Worm (Caenorhabditis elegans): ENCODE results near the gene F08D12.7.

The F08D12.7 gene

DNA sequence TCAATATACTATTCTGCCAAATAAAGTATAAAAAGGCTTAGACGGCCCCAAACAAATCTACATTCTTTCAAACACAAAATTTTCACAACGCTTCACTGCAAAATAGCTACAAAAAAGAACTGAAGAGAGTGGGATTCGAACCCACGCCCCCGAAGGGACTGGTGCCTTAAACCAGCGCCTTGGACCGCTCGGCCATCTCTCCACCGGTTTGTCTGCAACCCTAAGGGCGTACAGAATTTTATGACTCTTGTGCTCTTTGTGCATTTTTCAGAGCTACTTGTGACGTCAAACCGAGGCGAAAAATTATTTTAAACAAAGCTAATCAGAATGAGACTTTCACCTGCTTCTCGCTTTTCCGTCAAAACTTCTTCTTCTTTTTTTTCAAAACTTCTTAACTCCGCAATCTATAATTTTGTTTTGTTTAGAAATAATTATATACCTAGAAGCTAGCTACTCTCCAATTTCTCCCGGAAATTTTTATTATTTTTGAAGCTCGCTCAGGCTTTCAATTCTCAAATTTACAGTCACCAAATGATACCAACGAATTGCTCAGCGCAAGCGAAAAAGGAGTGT, 32.7 kb downstream of the F08D12.7 start, which contains the start of gene T05A8.8:
T05A8.8 (plus strand) TSS at position 523 of the 573 bp plus-strand sequence.
- TF ChIP-seq dpl-1 (GFP tag; optimal IDR thresholded peaks at IDR 0.05) (no peak), madf-6 (GFP tag; IDR thresholded peaks at IDR 0.05) (peak; percentile 32; the same call in 1 of the 2 replicates), hsf-1 (GFP tag; IDR thresholded peaks at IDR 0.05) (0 out of 2 replicates have a peak, but pooled peaks have one; percentile 15), madf-10 (tag; optimal IDR thresholded peaks at IDR 0.05) (no peak), D2030.7 (GFP tag; IDR thresholded peaks at IDR 0.05) (peak; percentile 45), nfya-2 (GFP tag; IDR thresholded peaks at IDR 0.05) (no peak), ceh-58 (GFP tag; IDR thresholded peaks at IDR 0.05) (no peak), ztf-22 (GFP tag; optimal IDR thresholded peaks at IDR 0.05) (no peak), hmg-1.2 (GFP tag; IDR thresholded peaks at IDR 0.05) (peak; percentile 23; the same call in 1 of the 2 replicates), zfh-2 (GFP tag; conservative IDR thresholded peaks at IDR 0.05) (no peak), fkh-3 (tag; optimal IDR thresholded peaks at IDR 0.05) (no peak), dpff-1 (tag; optimal IDR thresholded peaks at IDR 0.05) (no peak), Y56A3A.18 (GFP tag; IDR thresholded peaks at IDR 0.05) (no peak), B0261.1 (tag; optimal IDR thresholded peaks at IDR 0.05) (no peak), lin-26 (GFP tag; IDR thresholded peaks at IDR 0.05) (peak; percentile 50; the same call in 1 of the 2 replicates), Y53G8AR.9 (GFP tag; conservative IDR thresholded peaks at IDR 0.05) (no peak), lag-1 (GFP tag; IDR thresholded peaks at IDR 0.05) (no peak), tbp1 (GFP tag; optimal IDR thresholded peaks at IDR 0.05) (peak; percentile 86), cebp-2 (GFP tag; IDR thresholded peaks at IDR 0.05) (no peak), rpc-1 (optimal IDR thresholded peaks at IDR 0.05) (peak; percentile 48), rpc-1 (tag; optimal IDR thresholded peaks at IDR 0.05) (peak; percentile 74), attf-3 (GFP tag; conservative IDR thresholded peaks at IDR 0.05) (no peak), ets-4 (GFP tag; optimal IDR thresholded peaks at IDR 0.05) (no peak), nhr-120 (GFP tag; IDR thresholded peaks at IDR 0.05) (0 out of 2 replicates have a peak, but pooled peaks have one; percentile 40), nfyb-1 (GFP tag; IDR thresholded peaks at IDR 0.05) (0 out of 2 replicates have a peak, but pooled peaks have one; percentile 14), mes-4 (tag; optimal IDR thresholded peaks at IDR 0.05) (no peak)

DNA sequence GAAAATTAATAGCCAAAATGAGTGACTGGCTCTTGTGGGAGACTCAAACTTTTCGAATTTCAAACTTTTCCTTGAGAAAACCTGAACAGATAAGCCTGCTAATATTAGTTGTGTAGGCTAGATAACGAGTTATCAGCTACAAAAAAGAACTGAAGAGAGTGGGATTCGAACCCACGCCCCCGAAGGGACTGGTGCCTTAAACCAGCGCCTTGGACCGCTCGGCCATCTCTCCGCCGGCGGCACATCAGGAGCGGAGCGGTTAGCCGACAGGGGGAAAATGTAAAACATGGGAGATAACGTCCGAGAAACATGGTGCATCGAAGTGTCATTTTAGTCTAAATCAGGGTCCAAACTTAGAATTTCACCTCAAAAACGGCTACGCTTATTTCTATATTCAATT, 33.3 kb downstream of the F08D12.7 start:
- peak; percentile 62; the same call in 1 of the 2 replicates for TF ChIP-seq ztf-25 (GFP tag; IDR thresholded peaks at IDR 0.05)
- TF ChIP-seq hsf-1 (GFP tag; IDR thresholded peaks at IDR 0.05) = no peak
- peak; percentile 72 for TF ChIP-seq egrh-3 (GFP tag; IDR thresholded peaks at IDR 0.05)
- no peak for TF ChIP-seq bed-1 (GFP tag; IDR thresholded peaks at IDR 0.05)
- no peak for TF ChIP-seq lir-1 (GFP tag; conservative IDR thresholded peaks at IDR 0.05)
- TF ChIP-seq lsl-1 (GFP tag; optimal IDR thresholded peaks at IDR 0.05) = peak; percentile 5
- TF ChIP-seq rec-8 (tag; optimal IDR thresholded peaks at IDR 0.05) = no peak
- peak; percentile 52; the same call in 1 of the 2 replicates for TF ChIP-seq mcd-1 (GFP tag; IDR thresholded peaks at IDR 0.05)
- TF ChIP-seq nhr-120 (GFP tag; IDR thresholded peaks at IDR 0.05) = no peak
- TF ChIP-seq him-1 (tag; optimal IDR thresholded peaks at IDR 0.05) = peak; percentile 59
- no peak for TF ChIP-seq ekl-4 (GFP tag; IDR thresholded peaks at IDR 0.05)
- TF ChIP-seq die-1 (tag; optimal IDR thresholded peaks at IDR 0.05) = peak; percentile 48
- peak; percentile 74 for TF ChIP-seq B0261.1 (tag; optimal IDR thresholded peaks at IDR 0.05)
- 0 out of 2 replicates have a peak, but pooled peaks have one; percentile 42 for TF ChIP-seq ceh-40 (GFP tag; IDR thresholded peaks at IDR 0.05)
- TF ChIP-seq pbrm-1 (GFP tag; IDR thresholded peaks at IDR 0.05) = peak; percentile 35; the same call in 1 of the 2 replicates
- peak; percentile 61; the same call in 1 of the 2 replicates for TF ChIP-seq cebp-2 (GFP tag; IDR thresholded peaks at IDR 0.05)
- TF ChIP-seq unc-130 (GFP tag; optimal IDR thresholded peaks at IDR 0.05) = no peak
- TF ChIP-seq hlh-26 (GFP tag; conservative IDR thresholded peaks at IDR 0.05) = no peak
- peak; percentile 43 for TF ChIP-seq zfh-2 (GFP tag; conservative IDR thresholded peaks at IDR 0.05)
- TF ChIP-seq nfyb-1 (GFP tag; IDR thresholded peaks at IDR 0.05) = peak; percentile 68; the same call in 1 of the 2 replicates
- TF ChIP-seq hmg-20 (GFP tag; IDR thresholded peaks at IDR 0.05) = peak; percentile 46; the same call in 1 of the 2 replicates
- TF ChIP-seq tbp1 (GFP tag; optimal IDR thresholded peaks at IDR 0.05) = peak; percentile 86
- TF ChIP-seq F57C9.4 (tag; optimal IDR thresholded peaks at IDR 0.05) = no peak
- TF ChIP-seq madf-6 (GFP tag; IDR thresholded peaks at IDR 0.05) = peak; percentile 53; the same call in 1 of the 2 replicates
- no peak for TF ChIP-seq ztf-28 (GFP tag; IDR thresholded peaks at IDR 0.05)
- no peak for TF ChIP-seq F39B2.1 (GFP tag; IDR thresholded peaks at IDR 0.05)
- TF ChIP-seq ceh-100 (GFP tag; IDR thresholded peaks at IDR 0.05) = no peak
- TF ChIP-seq T07F8.4 (tag; optimal IDR thresholded peaks at IDR 0.05) = no peak
- TF ChIP-seq lin-26 (GFP tag; IDR thresholded peaks at IDR 0.05) = peak; percentile 76
- TF ChIP-seq madf-3 (GFP tag; IDR thresholded peaks at IDR 0.05) = no peak

Measured in whole organism, young adult.